Fruit fly (Drosophila melanogaster) whole organism, pupa: ENCODE measurements around the gene CG31191.

Source experiments
- CG10348 ChIP-seq: fragments of 200-800 bp; sonication (Bioruptor generic); IDR thresholded peaks from 2 replicates; pipeline ENCODE4 v1.3.6; 2022; ENCODE audit warnings: missing biosample characterization, missing genetic modification characterization
- CG12605 ChIP-seq: fragments of 200-800 bp; sonication (Bioruptor generic); IDR thresholded peaks from 2 replicates; pipeline ENCODE4 v1.3.6; 2022; ENCODE audit warnings: missing biosample characterization, missing genetic modification characterization
- CG13204 ChIP-seq: fragments of 200-800 bp; sonication (Bioruptor generic); optimal IDR thresholded peaks from 2 replicates; lab custom pipeline; 2018; ENCODE audit warnings: missing biosample characterization, mild to moderate bottlenecking, missing genetic modification characterization, moderate library complexity
- CG14655 ChIP-seq: fragments of 200-800 bp; sonication (Bioruptor generic); optimal IDR thresholded peaks from 3 replicates; lab custom pipeline; 2017; ENCODE audit warnings: mild to moderate bottlenecking, missing biosample characterization, missing genetic modification reagents, missing genetic modification characterization
- CG15710 ChIP-seq: fragments of 200-800 bp; sonication (Bioruptor generic); optimal IDR thresholded peaks from 2 replicates; lab custom pipeline; 2018; ENCODE audit warnings: missing biosample characterization, mild to moderate bottlenecking, missing genetic modification characterization, moderate library complexity
- CG17806 ChIP-seq: fragments of 200-800 bp; sonication (Bioruptor generic); optimal IDR thresholded peaks from 2 replicates; lab custom pipeline; 2018; ENCODE audit warnings: missing biosample characterization, mild to moderate bottlenecking, missing genetic modification characterization, moderate library complexity
- CG32121 ChIP-seq: fragments of 200-800 bp; sonication (Bioruptor generic); IDR thresholded peaks from 2 replicates; pipeline ENCODE4 v1.3.6; 2022; ENCODE audit warnings: missing biosample characterization, missing genetic modification characterization
- CG34367 ChIP-seq: fragments of 200-800 bp; sonication (Bioruptor generic); optimal IDR thresholded peaks from 2 replicates; lab custom pipeline; 2018; ENCODE audit warnings: missing biosample characterization, mild to moderate bottlenecking, missing genetic modification characterization
- CG4496 ChIP-seq: fragments of 200-800 bp; sonication (Bioruptor generic); IDR thresholded peaks from 3 replicates; pipeline ENCODE4 v1.3.6; 2022; ENCODE audit warnings: missing biosample characterization, missing genetic modification characterization
- CG8159 ChIP-seq: fragments of 200-800 bp; sonication (Bioruptor generic); optimal IDR thresholded peaks from 3 replicates; lab custom pipeline; 2018; ENCODE audit warnings: missing biosample characterization, mild to moderate bottlenecking, missing genetic modification characterization, moderate library complexity
- CG8301 ChIP-seq: fragments of 200-800 bp; sonication (Bioruptor generic); optimal IDR thresholded peaks from 2 replicates; lab custom pipeline; 2018; ENCODE audit warnings: missing biosample characterization, mild to moderate bottlenecking, missing genetic modification characterization
- CG9948 ChIP-seq: fragments of 200-800 bp; sonication (Bioruptor generic); optimal IDR thresholded peaks from 2 replicates; lab custom pipeline; 2018; ENCODE audit warnings: missing biosample characterization, mild to moderate bottlenecking, missing genetic modification characterization, moderate library complexity
- D1 ChIP-seq: fragments of 200-800 bp; sonication (Bioruptor generic); optimal IDR thresholded peaks from 2 replicates; lab custom pipeline; 2018; ENCODE audit warnings: missing biosample characterization, mild to moderate bottlenecking, missing genetic modification characterization, moderate library complexity
- EcR ChIP-seq: fragments of 200-800 bp; sonication (Bioruptor generic); optimal IDR thresholded peaks from 3 replicates; lab custom pipeline; 2019; ENCODE audit warnings: missing biosample characterization, missing genetic modification characterization, mild to moderate bottlenecking, moderate library complexity, missing genetic modification reagents
- Ets98B ChIP-seq: fragments of 200-800 bp; sonication (Bioruptor generic); IDR thresholded peaks from 2 replicates; pipeline ENCODE4 v1.3.6; 2022; ENCODE audit warnings: missing biosample characterization, missing genetic modification characterization
- Pif1A ChIP-seq: fragments of 200-800 bp; sonication (Bioruptor generic); optimal IDR thresholded peaks from 3 replicates; lab custom pipeline; 2016; ENCODE audit warnings: missing biosample characterization, missing genetic modification characterization
- Pif1B ChIP-seq: fragments of 200-800 bp; sonication (Bioruptor generic); optimal IDR thresholded peaks from 3 replicates; lab custom pipeline; 2016; ENCODE audit warnings: missing biosample characterization, missing genetic modification characterization
- Snoo ChIP-seq: fragments of 200-800 bp; sonication (Bioruptor generic); optimal IDR thresholded peaks from 3 replicates; lab custom pipeline; 2017; ENCODE audit warnings: missing biosample characterization, mild to moderate bottlenecking, missing genetic modification characterization, inconsistent platforms
- fd96Ca ChIP-seq: fragments of 200-800 bp; sonication (Bioruptor generic); IDR thresholded peaks from 3 replicates; pipeline ENCODE4 v1.3.6; 2022; ENCODE audit warnings: missing biosample characterization, missing genetic modification characterization
- gl ChIP-seq: fragments of 200-800 bp; sonication (Bioruptor generic); optimal IDR thresholded peaks from 2 replicates; lab custom pipeline; 2018; ENCODE audit warnings: missing biosample characterization, mild to moderate bottlenecking, missing genetic modification characterization
- rn ChIP-seq: fragments of 200-800 bp; sonication (Bioruptor generic); IDR thresholded peaks from 2 replicates; pipeline ENCODE4 v1.3.6; 2022; ENCODE audit warnings: missing biosample characterization, missing genetic modification characterization

The CG31191 gene

DNA sequence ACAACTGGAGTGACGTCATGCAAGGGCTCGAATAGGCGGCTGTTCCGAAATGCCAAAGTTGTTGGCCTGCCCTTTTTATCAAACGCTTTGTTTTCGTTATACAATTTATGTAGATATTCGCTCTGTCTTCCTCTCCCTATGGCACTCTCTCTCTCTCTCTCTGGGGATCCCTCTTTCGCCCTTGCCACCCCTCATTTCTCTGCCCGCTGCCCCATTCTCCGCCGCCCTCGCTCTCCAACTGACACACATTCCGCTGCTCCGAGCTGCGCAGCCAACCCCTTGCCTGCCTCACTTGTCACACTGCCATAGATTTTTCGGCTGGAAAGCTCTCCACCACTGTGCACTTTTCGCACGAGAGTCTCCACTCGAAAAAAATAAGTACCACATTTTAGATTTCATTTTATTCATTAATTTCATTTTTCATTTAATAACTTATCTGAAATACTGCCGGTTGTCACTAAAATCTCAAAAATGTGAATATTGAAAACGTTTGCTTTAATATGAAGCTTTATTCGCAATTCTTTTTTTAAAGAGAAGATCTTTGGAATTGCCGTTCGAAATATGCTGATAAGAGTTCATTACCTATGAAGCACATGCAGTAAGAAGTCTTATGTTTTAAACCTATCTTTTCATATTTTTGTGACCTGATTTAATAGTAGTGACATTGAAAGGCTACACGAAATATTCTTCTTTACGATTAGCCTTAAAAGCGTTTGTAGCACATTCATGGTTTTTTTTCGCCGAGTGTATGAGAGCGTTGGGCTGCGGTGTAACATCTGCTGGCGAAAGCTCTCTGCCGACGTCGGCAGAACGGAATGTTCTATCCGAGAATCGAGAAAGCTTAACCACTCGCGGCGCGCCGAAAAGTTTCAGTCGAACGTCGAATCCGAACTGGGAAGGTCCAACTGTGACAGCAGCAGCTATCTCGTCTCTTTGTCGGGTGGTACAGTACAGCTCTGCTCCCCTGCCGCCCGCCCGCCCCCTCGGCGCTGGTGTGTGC is 11.8 kb upstream of the CG31191 start:
- TF ChIP-seq CG8159 (tag; lab: Kevin White, UChicago) (peak; percentile 82), rn (GFP tag; lab: Robert Waterston, UW) (no peak), CG34367 (tag; lab: Kevin White, UChicago) (peak; percentile 25), gl (tag; lab: Kevin White, UChicago) (no peak), CG12605 (GFP tag; lab: Robert Waterston, UW) (no peak), Ets98B (GFP tag; lab: Robert Waterston, UW) (peak; percentile 17; the same call in 1 of the 2 replicates), CG32121 (GFP tag; lab: Robert Waterston, UW) (peak; percentile 67), Snoo (peak; percentile 71), Pif1A (GFP tag; lab: Kevin White, UChicago) (peak; percentile 59), D1 (tag; lab: Kevin White, UChicago) (peak; percentile 19), fd96Ca (GFP tag; lab: Robert Waterston, UW) (peak; percentile 49), CG14655 (GFP tag; lab: Kevin White, UChicago) (peak; percentile 84), CG8301 (tag; lab: Kevin White, UChicago) (peak; percentile 71), CG17806 (tag; lab: Kevin White, UChicago) (peak; percentile 55), CG13204 (GFP tag; lab: Kevin White, UChicago) (no peak), CG4496 (GFP tag; lab: Robert Waterston, UW) (peak; percentile 51; the same call in 1 of the 3 replicates), EcR (GFP tag; lab: Kevin White, UChicago) (no peak), CG15710 (tag; lab: Kevin White, UChicago) (peak; percentile 57), Pif1B (peak; percentile 51), CG10348 (GFP tag; lab: Robert Waterston, UW) (no peak), CG9948 (tag; lab: Kevin White, UChicago) (peak; percentile 60)

DNA sequence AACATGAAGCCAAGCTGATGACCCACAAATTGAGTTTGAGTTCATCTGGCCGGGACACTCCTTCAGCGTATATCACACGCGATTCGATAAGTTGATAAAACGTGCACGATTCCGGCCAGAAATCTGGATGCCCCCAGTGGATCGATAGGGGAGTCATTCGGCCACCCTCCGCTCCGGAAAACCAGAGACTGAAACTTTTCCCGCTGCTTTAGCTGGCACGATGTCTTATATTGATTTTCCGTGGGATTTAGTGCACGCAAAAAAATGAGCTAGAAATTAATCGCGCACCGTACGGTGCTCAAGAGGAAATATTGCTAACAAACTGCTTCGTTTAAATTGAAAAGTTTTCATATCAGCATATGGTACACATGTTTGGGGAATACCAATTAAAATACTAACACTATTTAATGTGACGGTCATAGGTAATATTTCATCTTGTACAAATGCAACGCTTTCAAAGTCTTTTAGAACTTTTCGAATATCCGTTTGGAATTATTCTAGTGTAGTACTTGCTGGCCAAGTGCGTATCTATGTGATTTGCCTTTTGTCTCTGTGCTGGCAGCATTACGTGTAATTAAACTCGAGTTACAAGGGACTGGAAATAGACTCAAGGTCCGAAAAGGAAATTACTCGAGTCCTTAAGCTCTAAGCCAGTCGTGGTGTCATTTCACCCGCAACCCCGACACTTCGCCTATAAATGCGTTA is 10.8 kb upstream of the CG31191 start:
- TF ChIP-seq CG4496 (GFP tag; lab: Robert Waterston, UW) (no peak), CG8301 (tag; lab: Kevin White, UChicago) (no peak), CG32121 (GFP tag; lab: Robert Waterston, UW) (no peak), Pif1B (no peak), CG13204 (GFP tag; lab: Kevin White, UChicago) (no peak), Snoo (no peak), CG10348 (GFP tag; lab: Robert Waterston, UW) (no peak), EcR (GFP tag; lab: Kevin White, UChicago) (no peak), Pif1A (GFP tag; lab: Kevin White, UChicago) (no peak), gl (tag; lab: Kevin White, UChicago) (no peak), CG15710 (tag; lab: Kevin White, UChicago) (no peak), Ets98B (GFP tag; lab: Robert Waterston, UW) (no peak), CG14655 (GFP tag; lab: Kevin White, UChicago) (no peak), CG12605 (GFP tag; lab: Robert Waterston, UW) (no peak), CG34367 (tag; lab: Kevin White, UChicago) (no peak), CG17806 (tag; lab: Kevin White, UChicago) (no peak), rn (GFP tag; lab: Robert Waterston, UW) (no peak), D1 (tag; lab: Kevin White, UChicago) (no peak)

DNA sequence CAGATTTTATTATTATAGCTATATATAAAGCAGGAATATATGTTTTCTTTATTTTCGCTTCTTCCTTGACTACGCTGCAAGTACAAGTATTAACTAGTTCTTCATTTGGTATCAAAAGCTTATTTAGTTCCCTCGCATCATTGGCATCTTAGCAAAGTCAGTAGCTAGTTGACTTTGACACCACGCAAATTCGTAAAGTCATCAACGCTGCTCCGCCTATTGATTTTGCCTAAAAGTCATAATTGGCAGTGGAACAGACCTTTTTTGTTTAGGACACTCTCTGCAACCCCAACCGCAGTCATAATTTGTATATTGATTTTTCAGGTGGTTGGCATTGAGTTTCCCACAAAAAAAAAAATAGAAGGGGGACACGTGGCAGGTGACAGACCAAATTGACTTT is 9.8 kb upstream of the CG31191 start:
- TF ChIP-seq rn (GFP tag; lab: Robert Waterston, UW) (no peak), EcR (GFP tag; lab: Kevin White, UChicago) (no peak), Pif1A (GFP tag; lab: Kevin White, UChicago) (no peak), D1 (tag; lab: Kevin White, UChicago) (no peak)

DNA sequence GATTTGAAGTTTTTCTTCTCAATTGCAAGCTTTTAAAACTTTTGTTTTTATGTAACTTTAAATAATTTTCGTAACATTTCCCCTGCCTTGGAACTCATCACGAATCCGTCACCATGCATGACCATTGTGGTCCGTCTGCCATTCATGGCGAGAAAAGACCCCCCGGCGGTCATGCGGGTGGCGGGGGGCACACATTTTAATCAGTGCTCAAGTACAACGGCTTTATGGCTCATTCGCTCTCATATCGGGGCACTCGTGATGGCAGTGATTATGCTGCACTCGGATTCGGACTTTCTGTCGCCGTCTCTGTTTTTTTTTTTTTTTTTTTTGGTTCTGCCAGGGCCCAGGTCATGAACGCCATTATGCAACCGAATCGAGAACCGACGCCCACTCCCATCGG is 9.2 kb upstream of the CG31191 start:
- TF ChIP-seq EcR (GFP tag; lab: Kevin White, UChicago) = no peak
- TF ChIP-seq CG8159 (tag; lab: Kevin White, UChicago) = no peak
- TF ChIP-seq Pif1A (GFP tag; lab: Kevin White, UChicago) = no peak
- TF ChIP-seq rn (GFP tag; lab: Robert Waterston, UW) = no peak
- no peak for TF ChIP-seq CG32121 (GFP tag; lab: Robert Waterston, UW)
- TF ChIP-seq fd96Ca (GFP tag; lab: Robert Waterston, UW) = no peak

DNA sequence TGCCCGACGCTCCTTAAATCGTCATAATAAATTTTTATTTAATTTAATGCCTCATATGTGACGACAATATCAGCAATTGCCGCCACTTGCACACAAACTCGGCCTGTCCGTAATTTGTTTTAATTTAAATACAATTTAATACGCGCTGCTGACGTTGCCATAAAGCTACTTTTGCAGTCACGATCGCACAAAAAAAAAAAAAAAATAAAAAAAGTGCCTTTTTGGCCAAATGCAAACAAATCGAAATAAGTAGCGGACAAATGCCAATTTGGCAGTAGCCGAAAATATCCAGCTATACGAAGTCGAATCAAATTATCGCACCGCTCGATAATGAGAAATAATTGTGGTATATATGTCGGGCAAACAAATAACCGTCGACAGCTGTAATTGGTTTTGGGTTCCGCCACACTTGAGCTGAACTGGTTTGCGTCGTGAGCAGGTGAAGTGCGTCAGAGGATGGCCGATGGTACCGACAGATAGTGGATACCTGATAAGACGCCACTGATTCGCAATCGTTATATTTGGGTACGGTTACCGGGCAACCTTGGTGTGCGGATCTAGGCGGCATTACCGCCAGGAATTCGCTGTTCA is 7.2 kb upstream of the CG31191 start:
- TF ChIP-seq CG12605 (GFP tag; lab: Robert Waterston, UW) (no peak), CG9948 (tag; lab: Kevin White, UChicago) (no peak), Snoo (no peak), CG10348 (GFP tag; lab: Robert Waterston, UW) (no peak), CG4496 (GFP tag; lab: Robert Waterston, UW) (no peak), fd96Ca (GFP tag; lab: Robert Waterston, UW) (no peak), rn (GFP tag; lab: Robert Waterston, UW) (no peak), CG14655 (GFP tag; lab: Kevin White, UChicago) (no peak), CG32121 (GFP tag; lab: Robert Waterston, UW) (no peak)
- TF ChIP-seq, all 21 proteins: peak for 0
